Fruit fly (Drosophila melanogaster) whole organism, prepupa: ENCODE data around the gene wit.

ENCODE experiments used
- Blimp-1 ChIP-seq: fragments of 200-800 bp; sonication (Bioruptor generic); optimal IDR thresholded peaks from 3 replicates; lab custom pipeline; 2017; ENCODE audit warnings: missing biosample characterization, missing genetic modification characterization, mild to moderate bottlenecking, moderate library complexity, missing genetic modification reagents
- CG11902 ChIP-seq: fragments of 200-800 bp; sonication (Bioruptor generic); optimal IDR thresholded peaks from 3 replicates; lab custom pipeline; 2016; ENCODE audit warnings: missing biosample characterization, missing genetic modification characterization
- CG15336 ChIP-seq: fragments of 200-800 bp; sonication (Bioruptor generic); IDR thresholded peaks from 2 replicates; pipeline ENCODE4 v1.3.6; 2022; ENCODE audit warnings: missing biosample characterization, missing genetic modification characterization
- CG32006 ChIP-seq: fragments of 200-800 bp; sonication (Bioruptor generic); optimal IDR thresholded peaks from 3 replicates; lab custom pipeline; 2017; ENCODE audit warnings: missing biosample characterization, mild to moderate bottlenecking, missing genetic modification characterization
- CG6163 ChIP-seq: fragments of 200-800 bp; sonication (Bioruptor generic); IDR thresholded peaks from 3 replicates; pipeline ENCODE4 v1.3.6; 2022; ENCODE audit warnings: missing biosample characterization, missing genetic modification characterization
- CG6854 ChIP-seq: fragments of 200-800 bp; sonication (Bioruptor generic); optimal IDR thresholded peaks from 2 replicates; lab custom pipeline; 2017; ENCODE audit warnings: missing biosample characterization, mild to moderate bottlenecking, missing genetic modification characterization
- Eip78C ChIP-seq: fragments of 200-800 bp; sonication (Bioruptor generic); peaks from one replicate; lab custom pipeline; 2016; ENCODE audit warnings: missing biosample characterization, missing genetic modification characterization
- Lpt ChIP-seq: fragments of 200-800 bp; sonication (Bioruptor generic); optimal IDR thresholded peaks from 3 replicates; lab custom pipeline; 2016; ENCODE audit warnings: missing biosample characterization, missing genetic modification characterization
- Sox102F ChIP-seq: fragments of 200-800 bp; sonication (Bioruptor generic); optimal IDR thresholded peaks from 2 replicates; lab custom pipeline; 2016; ENCODE audit warnings: missing biosample characterization, mild to moderate bottlenecking, missing genetic modification characterization
- acj6 ChIP-seq: fragments of 200-800 bp; sonication (Bioruptor generic); optimal IDR thresholded peaks from 3 replicates; lab custom pipeline; 2016; ENCODE audit warnings: missing biosample characterization, missing genetic modification characterization
- cyc ChIP-seq: fragments of 200-800 bp; sonication (Bioruptor generic); optimal IDR thresholded peaks from 3 replicates; lab custom pipeline; 2016; ENCODE audit warnings: missing biosample characterization, missing genetic modification characterization
- fkh ChIP-seq: fragments of 200-800 bp; sonication (Bioruptor generic); optimal IDR thresholded peaks from 3 replicates; lab custom pipeline; 2017; ENCODE audit warnings: missing biosample characterization, mild to moderate bottlenecking, missing genetic modification characterization, moderate library complexity

DNA sequence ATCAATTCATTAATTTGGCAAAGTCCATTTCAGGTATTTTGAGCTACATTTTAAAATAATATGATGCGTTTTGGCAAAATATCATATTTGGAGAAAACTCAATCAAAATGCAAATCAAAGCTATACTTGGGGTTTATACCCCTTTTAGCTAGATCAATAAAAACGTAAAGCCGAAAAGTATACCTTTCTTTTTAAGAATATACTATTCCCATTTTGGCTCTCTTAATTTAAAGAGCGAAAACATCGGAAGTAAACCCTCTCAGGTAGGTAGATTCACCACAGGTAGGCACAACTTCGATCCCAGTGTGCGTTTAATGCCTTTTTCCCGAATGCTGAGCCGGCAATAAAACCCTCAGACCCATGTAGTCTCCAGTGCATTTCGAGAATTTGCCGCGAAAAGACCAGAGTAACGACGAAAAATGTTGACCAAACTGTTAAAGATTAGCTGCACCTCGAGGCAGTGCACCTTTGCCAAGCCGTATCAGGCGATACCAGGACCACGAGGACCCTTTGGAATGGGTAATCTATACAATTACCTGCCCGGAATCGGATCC, 9.5 kb downstream of the wit start, which contains the start of gene dib:
- no peak for TF ChIP-seq Eip78C (GFP tag; lab: Kevin White, UChicago)
- TF ChIP-seq CG6854 (GFP tag; lab: Kevin White, UChicago): no peak
- TF ChIP-seq fkh: no peak
- TF ChIP-seq cyc (GFP tag; lab: Kevin White, UChicago): no peak
- no peak for TF ChIP-seq Blimp-1 (GFP tag; lab: Kevin White, UChicago)
- TF ChIP-seq acj6 (GFP tag; lab: Kevin White, UChicago): no peak
- TF ChIP-seq CG15336 (GFP tag; lab: Robert Waterston, UW): no peak
- TF ChIP-seq Lpt: no peak
- TF ChIP-seq Sox102F (GFP tag; lab: Kevin White, UChicago): no peak
- TF ChIP-seq CG32006 (GFP tag; lab: Kevin White, UChicago): no peak
- no peak for TF ChIP-seq CG11902 (GFP tag; lab: Kevin White, UChicago)
- TF ChIP-seq CG6163 (GFP tag; lab: Robert Waterston, UW): no peak
